Worm (Caenorhabditis elegans) whole organism, midembryonic: ENCODE data around the gene str-145.

ENCODE experiments used
- T22C8.4 ChIP-seq: fragments of 200-800 bp; sonication (Bioruptor generic); IDR thresholded peaks from 2 replicates; pipeline ENCODE4 v1.3.6; 2022; ENCODE audit warnings: missing genetic modification characterization, missing compliant biosample characterization
- cog-1 ChIP-seq: sonication (generic microtip); optimal IDR thresholded peaks from 2 replicates; lab custom pipeline; 2016; ENCODE audit warnings: missing genetic modification characterization, missing compliant biosample characterization
- flt-1 ChIP-seq: fragments of 200-800 bp; sonication (Bioruptor generic); IDR thresholded peaks from 2 replicates; pipeline ENCODE4 v1.3.6; 2022; ENCODE audit warnings: missing genetic modification characterization, missing compliant biosample characterization
- klf-2 ChIP-seq: fragments of 200-800 bp; sonication (Bioruptor generic); conservative IDR thresholded peaks from 2 replicates; pipeline ENCODE4 v1.3.6; 2022; ENCODE audit warnings: missing genetic modification reagents, missing genetic modification characterization, missing compliant biosample characterization
- med-1 ChIP-seq: sonication (generic microtip); optimal IDR thresholded peaks from 2 replicates; lab custom pipeline; 2017; ENCODE audit warnings: missing genetic modification characterization, mild to moderate bottlenecking, missing compliant biosample characterization, antibody characterized with exemption, missing genetic modification reagents; ENCODE audit not compliant: insufficient read depth
- ref-1 ChIP-seq: fragments of 200-800 bp; sonication (Bioruptor generic); conservative IDR thresholded peaks from 2 replicates; pipeline ENCODE4 v1.3.6; 2022; ENCODE audit warnings: missing genetic modification reagents, missing genetic modification characterization, missing compliant biosample characterization
- tab-1 ChIP-seq: fragments of 200-800 bp; sonication (Bioruptor generic); IDR thresholded peaks from 2 replicates; pipeline ENCODE4 v1.3.6; 2022; ENCODE audit warnings: missing genetic modification characterization, missing compliant biosample characterization
- ztf-23 ChIP-seq: fragments of 200-800 bp; sonication (Bioruptor generic); IDR thresholded peaks from 2 replicates; pipeline ENCODE4 v1.3.6; 2022; ENCODE audit warnings: missing genetic modification reagents, missing genetic modification characterization, missing compliant biosample characterization
- ztf-29 ChIP-seq: fragments of 200-800 bp; sonication (Bioruptor generic); IDR thresholded peaks from 2 replicates; pipeline ENCODE4 v1.3.6; 2022; ENCODE audit warnings: missing genetic modification reagents, missing genetic modification characterization, missing compliant biosample characterization

str-145 gene

DNA sequence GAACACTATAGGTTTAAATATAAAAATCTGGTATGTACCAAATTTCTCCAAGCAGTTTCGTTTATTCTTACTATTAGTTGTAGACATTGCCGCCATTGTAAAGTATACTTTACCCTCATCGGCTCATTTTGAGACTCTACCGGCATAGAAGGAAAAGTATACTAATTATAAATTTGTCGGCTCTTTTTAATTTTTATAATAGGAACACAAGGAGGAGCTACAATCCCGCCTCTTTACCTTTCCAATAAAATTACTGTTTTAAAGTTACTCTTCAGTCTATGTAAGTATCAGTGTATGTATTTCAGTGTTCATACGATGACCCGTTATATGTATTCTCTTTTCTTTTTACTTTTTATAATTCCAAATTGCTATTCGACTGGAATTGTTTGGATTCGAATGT lies 1.2 kb upstream of the str-145 start, which contains the start of gene sdz-23:
sdz-23 (plus strand) TSS at position 301 of the 400 bp plus-strand sequence.
- TF ChIP-seq flt-1 (GFP tag; lab: Robert Waterston, UW) (no peak), tab-1 (no peak), med-1 (GFP tag; lab: Kevin White, UChicago) (no peak), ztf-29 (GFP tag; lab: Robert Waterston, UW) (no peak), ref-1 (no peak), cog-1 (tag; lab: Kevin White, UChicago) (no peak), T22C8.4 (GFP tag; lab: Robert Waterston, UW) (no peak), klf-2 (GFP tag; lab: Robert Waterston, UW) (no peak), ztf-23 (GFP tag; lab: Robert Waterston, UW) (no peak)

DNA sequence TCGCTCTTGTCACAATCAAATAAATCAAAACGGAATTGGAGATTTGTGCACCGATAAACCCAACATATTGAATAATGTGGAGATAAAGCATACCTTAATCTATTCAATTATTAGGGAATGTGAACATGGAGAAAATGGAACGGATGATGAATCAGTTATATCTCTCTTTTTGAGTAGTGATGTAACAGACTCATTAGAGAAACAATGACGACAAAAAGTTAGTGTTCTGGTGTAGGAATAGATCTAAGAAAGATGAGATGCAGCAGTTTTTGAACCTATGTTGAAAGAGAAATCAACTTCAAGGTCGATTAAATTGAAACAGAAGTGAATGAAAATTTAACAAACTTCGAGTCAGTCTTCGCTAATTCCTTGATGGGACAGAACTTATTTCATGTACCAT lies 2.8 kb downstream of the str-145 start, which contains the start of gene str-146:
str-146 (minus strand) TSS at position 101 of the 400 bp plus-strand sequence.
- TF ChIP-seq med-1 (GFP tag; lab: Kevin White, UChicago) (no peak), T22C8.4 (GFP tag; lab: Robert Waterston, UW) (no peak), tab-1 (no peak)

DNA sequence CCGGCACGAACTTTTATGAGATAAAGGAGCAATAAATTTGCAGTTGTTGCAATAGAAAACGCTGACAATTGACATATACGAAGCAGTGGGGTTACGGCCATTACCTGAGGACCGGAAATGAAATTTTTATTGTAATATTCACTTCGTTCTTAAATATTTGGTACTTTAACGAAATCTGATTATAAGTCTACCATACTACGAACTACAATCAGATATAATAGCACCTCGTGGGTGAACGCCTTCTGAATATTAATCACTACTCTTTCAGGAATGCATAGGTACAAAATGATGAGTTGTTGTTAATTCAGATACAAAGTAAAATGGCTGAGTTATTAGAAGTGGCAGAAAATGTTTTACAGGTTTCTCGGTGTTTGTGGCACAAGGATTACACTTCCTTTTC lies 5.8 kb downstream of the str-145 start, which contains the start of gene str-129:
str-129 (minus strand) TSS at position 101 of the 400 bp plus-strand sequence.
- TF ChIP-seq klf-2 (GFP tag; lab: Robert Waterston, UW) = no peak
- TF ChIP-seq med-1 (GFP tag; lab: Kevin White, UChicago) = no peak
- no peak for TF ChIP-seq tab-1

DNA sequence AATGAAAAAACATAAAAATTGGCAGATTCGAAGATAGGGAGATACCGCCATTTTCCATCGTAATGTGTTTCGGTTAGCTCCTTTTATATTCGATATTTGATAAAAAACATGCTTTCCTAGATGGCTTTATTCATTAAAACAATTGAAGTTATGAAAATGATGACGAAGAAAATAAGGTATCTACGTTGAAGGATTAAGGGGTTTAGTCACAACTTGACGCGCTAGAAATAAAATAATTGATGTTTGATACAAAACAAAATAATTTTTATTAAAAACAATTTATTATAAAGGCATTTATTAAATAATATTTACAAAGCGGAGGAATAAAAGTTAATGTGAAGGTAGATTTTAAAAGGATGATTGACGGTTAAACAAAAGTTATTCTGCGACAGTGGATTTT lies 7.5 kb downstream of the str-145 start, which contains the start of gene str-130:
str-130 (minus strand) TSS at position 101 of the 400 bp plus-strand sequence.
- TF ChIP-seq tab-1 = no peak
- no peak for TF ChIP-seq klf-2 (GFP tag; lab: Robert Waterston, UW)
- TF ChIP-seq cog-1 (tag; lab: Kevin White, UChicago) = no peak
- TF ChIP-seq flt-1 (GFP tag; lab: Robert Waterston, UW) = no peak
- no peak for TF ChIP-seq ref-1
- TF ChIP-seq med-1 (GFP tag; lab: Kevin White, UChicago) = no peak
- no peak for TF ChIP-seq T22C8.4 (GFP tag; lab: Robert Waterston, UW)
- TF ChIP-seq ztf-29 (GFP tag; lab: Robert Waterston, UW) = no peak
- TF ChIP-seq ztf-23 (GFP tag; lab: Robert Waterston, UW) = no peak

DNA sequence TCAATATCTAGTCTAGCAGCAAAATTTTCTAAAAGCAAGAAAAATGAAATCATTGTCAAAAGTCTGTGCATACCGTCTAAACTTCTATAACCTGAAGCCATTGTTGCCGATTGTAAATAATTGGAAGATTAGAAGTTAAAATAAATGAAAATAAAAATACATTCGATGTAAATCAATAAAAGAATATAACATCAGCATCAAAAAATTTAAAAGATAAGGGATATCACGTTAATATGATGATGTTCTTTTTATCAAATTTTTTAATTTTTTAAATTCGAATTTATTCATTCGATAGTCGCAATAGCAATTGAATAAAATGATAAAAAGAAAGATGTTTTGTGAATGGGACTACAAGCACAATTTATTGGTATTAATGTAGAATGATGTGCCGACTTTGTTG lies 13.0 kb downstream of the str-145 start, which contains the start of gene C09H5.7:
C09H5.7 (minus strand) TSS at position 101 of the 400 bp plus-strand sequence.
- TF ChIP-seq cog-1 (tag; lab: Kevin White, UChicago) = no peak
- no peak for TF ChIP-seq tab-1

ce11 chrV:8081579-8081978 lies 16.6 kb downstream of the str-145 start, which contains the start of gene str-131:
str-131 (minus strand) TSS chrV:8081679.
- TF ChIP-seq med-1 (GFP tag; lab: Kevin White, UChicago) = no peak
- no peak for TF ChIP-seq flt-1 (GFP tag; lab: Robert Waterston, UW)
- no peak for TF ChIP-seq cog-1 (tag; lab: Kevin White, UChicago)
- TF ChIP-seq ztf-23 (GFP tag; lab: Robert Waterston, UW) = no peak
- no peak for TF ChIP-seq ztf-29 (GFP tag; lab: Robert Waterston, UW)
- TF ChIP-seq T22C8.4 (GFP tag; lab: Robert Waterston, UW) = no peak
- no peak for TF ChIP-seq tab-1

DNA sequence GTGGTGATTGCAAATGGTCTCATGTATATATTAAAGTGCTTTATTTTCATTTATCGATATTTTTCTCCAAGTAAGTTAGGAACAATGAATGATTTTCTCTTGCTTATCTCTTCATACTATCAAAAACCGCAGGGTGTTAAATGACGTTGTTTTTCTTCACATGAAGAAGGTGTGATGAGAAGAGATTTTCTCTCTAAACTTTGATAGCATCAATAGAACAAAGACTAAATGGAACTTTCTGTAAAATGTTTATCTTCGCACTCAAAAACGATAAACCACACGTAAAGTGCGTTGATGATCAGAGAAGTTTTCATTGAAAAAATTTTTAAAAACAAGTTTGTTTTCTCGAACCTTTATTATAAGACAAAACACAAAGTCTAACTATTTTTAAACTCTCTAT lies 18.3 kb downstream of the str-145 start:
- no peak for TF ChIP-seq ztf-23 (GFP tag; lab: Robert Waterston, UW)
- no peak for TF ChIP-seq T22C8.4 (GFP tag; lab: Robert Waterston, UW)
- TF ChIP-seq klf-2 (GFP tag; lab: Robert Waterston, UW) = no peak
- no peak for TF ChIP-seq cog-1 (tag; lab: Kevin White, UChicago)
- TF ChIP-seq ref-1 = no peak
- no peak for TF ChIP-seq ztf-29 (GFP tag; lab: Robert Waterston, UW)
- no peak for TF ChIP-seq flt-1 (GFP tag; lab: Robert Waterston, UW)
- TF ChIP-seq med-1 (GFP tag; lab: Kevin White, UChicago) = no peak
- no peak for TF ChIP-seq tab-1

- TF ChIP-seq tab-1 (no peak), ztf-29 (GFP tag; lab: Robert Waterston, UW) (no peak), klf-2 (GFP tag; lab: Robert Waterston, UW) (no peak), T22C8.4 (GFP tag; lab: Robert Waterston, UW) (no peak), med-1 (GFP tag; lab: Kevin White, UChicago) (no peak), ref-1 (no peak), flt-1 (GFP tag; lab: Robert Waterston, UW) (no peak), cog-1 (tag; lab: Kevin White, UChicago) (no peak), ztf-23 (GFP tag; lab: Robert Waterston, UW) (no peak)
Observed at ce11 chrV:8075712-8076111, 22.4 kb downstream of the str-145 start, which contains the start of gene catp-3. catp-3 (plus strand) TSS chrV:8076012.

DNA sequence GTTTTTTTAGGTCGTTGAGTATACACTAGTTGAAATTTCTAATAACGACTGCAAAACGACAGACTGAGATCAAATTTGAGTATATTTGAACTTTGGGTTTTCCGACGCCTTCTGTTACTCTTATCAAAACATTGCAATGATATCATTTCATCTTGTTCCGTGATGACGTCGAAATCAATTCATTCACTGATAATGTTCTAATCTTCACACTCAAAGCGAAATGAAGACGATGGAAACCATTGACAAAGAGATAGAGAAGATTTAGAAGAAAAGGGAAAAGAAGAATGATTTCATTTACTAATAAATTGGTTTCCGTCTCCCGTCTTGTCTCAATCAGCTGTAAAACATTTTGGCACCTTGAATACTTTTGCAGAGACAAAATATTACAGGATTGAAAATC lies 25.0 kb downstream of the str-145 start:
- TF ChIP-seq med-1 (GFP tag; lab: Kevin White, UChicago) (no peak), ztf-23 (GFP tag; lab: Robert Waterston, UW) (no peak), cog-1 (tag; lab: Kevin White, UChicago) (no peak), T22C8.4 (GFP tag; lab: Robert Waterston, UW) (no peak), ztf-29 (GFP tag; lab: Robert Waterston, UW) (no peak), klf-2 (GFP tag; lab: Robert Waterston, UW) (no peak), ref-1 (no peak), flt-1 (GFP tag; lab: Robert Waterston, UW) (no peak), tab-1 (no peak)

DNA sequence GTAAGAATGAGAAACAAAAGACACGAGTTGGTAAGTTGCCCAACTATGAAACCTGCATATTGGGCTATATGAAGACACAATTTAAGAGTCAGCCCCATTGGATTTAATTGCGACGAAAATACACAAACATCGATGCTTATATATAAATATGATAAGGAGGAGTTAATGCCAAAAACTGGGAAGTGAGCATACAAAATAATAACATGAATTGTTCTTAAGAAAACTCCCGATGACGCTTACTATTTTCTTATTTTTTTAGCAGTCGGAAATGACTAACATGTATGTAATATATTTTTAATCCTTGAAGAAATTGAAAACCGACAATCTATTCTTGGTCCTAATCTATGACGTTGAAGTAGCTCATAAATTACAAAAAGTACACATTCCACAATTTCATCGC lies 26.1 kb downstream of the str-145 start, which contains the start of gene str-144:
str-144 (minus strand) TSS at position 101 of the 400 bp plus-strand sequence.
- TF ChIP-seq ztf-23 (GFP tag; lab: Robert Waterston, UW) (no peak), flt-1 (GFP tag; lab: Robert Waterston, UW) (no peak)
